Fruit fly (Drosophila melanogaster): Measurements from ENCODE around the gene CG2931.

CG2931 gene

dm6 chr3R:5594878-5595277, 26.5 kb upstream of the CG2931 start:
- TF ChIP-seq Sin3A (optimal IDR thresholded peaks at IDR 0.05), result no peak
- no peak for TF ChIP-seq psq (optimal IDR thresholded peaks at IDR 0.05)
- no peak for TF ChIP-seq insv (optimal IDR thresholded peaks at IDR 0.05)
- TF ChIP-seq ttk (optimal IDR thresholded peaks at IDR 0.05), result no peak
- no peak for TF ChIP-seq h (optimal IDR thresholded peaks at IDR 0.05)
- TF ChIP-seq Myc (optimal IDR thresholded peaks at IDR 0.05), result no peak

DNA sequence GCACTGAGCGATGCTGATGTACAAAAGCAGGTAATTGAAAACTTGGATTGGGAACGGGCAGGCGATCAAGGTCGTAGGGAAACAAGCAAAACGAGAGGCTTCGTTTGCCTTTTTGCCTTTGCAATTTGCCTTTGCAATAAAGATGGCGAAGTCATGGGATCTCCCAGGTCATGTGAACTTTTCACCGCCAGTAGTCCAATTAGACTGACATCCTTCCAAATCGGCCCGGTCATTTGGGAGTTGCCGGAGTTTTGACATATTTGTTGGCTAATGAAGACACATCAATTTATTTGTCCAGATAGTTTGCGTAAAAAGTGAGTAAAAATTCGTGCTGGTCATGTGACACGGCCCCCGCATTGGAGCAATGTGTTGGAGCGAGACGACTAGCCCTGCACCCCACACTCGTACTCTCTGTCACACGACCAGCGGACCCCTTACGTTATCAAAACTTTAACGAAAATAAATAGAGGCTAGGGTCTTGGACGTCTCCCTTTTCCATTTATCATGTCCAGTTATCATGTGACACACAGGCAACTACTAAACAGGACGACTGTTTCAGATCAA, 23.7 kb upstream of the CG2931 start:
- no peak for TF ChIP-seq insv (optimal IDR thresholded peaks at IDR 0.05)
- no peak for TF ChIP-seq ttk (optimal IDR thresholded peaks at IDR 0.05)
- no peak for TF ChIP-seq Myc (optimal IDR thresholded peaks at IDR 0.05)
- no peak for TF ChIP-seq h (optimal IDR thresholded peaks at IDR 0.05)
- no peak for TF ChIP-seq Sin3A (optimal IDR thresholded peaks at IDR 0.05)
- no peak for TF ChIP-seq psq (optimal IDR thresholded peaks at IDR 0.05)

DNA sequence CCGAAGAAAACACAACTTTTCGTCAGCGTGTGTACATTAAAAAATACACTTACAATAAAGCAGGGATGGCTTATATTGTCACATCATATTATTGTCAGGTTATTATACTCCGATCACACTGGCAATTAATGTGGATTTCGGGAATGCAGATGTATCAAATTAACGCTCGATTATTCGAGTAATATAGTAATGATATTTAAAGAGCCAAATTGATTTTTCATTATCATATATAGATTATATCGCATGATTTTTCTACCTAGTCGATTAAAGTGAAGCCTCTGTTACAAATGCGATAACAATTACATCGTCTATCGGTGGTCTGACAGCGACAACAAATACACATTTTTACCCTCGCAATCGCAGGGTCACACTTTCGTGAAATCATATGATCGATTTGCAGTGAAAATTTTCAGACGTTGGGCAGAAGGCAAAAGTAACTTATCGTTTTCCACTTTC, 23.0 kb upstream of the CG2931 start, which contains the start of the genes noi and Vha26:
noi (minus strand) TSS at position 62 of the 456 bp plus-strand sequence.
Vha26 (plus strand) TSS at position 366 of the 456 bp plus-strand sequence.
- TF ChIP-seq Myc (optimal IDR thresholded peaks at IDR 0.05), result no peak
- TF ChIP-seq ttk (optimal IDR thresholded peaks at IDR 0.05), result no peak
- no peak for TF ChIP-seq Sin3A (optimal IDR thresholded peaks at IDR 0.05)

DNA sequence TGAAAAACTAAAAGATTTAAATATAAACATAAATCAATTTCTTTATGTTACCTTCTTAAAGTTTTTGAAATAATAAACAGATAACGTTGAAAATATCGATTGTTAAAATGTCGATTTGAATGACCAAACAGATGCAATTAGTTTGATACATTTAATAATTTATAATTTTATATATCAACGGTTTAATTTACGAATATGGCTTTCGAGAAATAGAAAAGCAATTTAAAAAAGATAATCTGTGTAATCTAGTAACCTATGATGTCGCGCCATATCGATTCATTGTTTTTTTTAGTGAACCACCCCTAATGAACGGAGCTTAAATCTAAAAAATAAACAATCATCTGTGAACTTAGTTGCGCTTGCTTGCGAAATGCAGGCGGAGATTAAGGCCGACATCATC, 20.2 kb upstream of the CG2931 start, which contains the start of gene PolZ2:
PolZ2 (plus strand) TSS at position 301 of the 400 bp plus-strand sequence.
- TF ChIP-seq psq (optimal IDR thresholded peaks at IDR 0.05) (no peak), Myc (optimal IDR thresholded peaks at IDR 0.05) (no peak), ttk (optimal IDR thresholded peaks at IDR 0.05) (no peak), insv (optimal IDR thresholded peaks at IDR 0.05) (no peak), Sin3A (optimal IDR thresholded peaks at IDR 0.05) (no peak), h (optimal IDR thresholded peaks at IDR 0.05) (no peak)

- TF ChIP-seq ttk (optimal IDR thresholded peaks at IDR 0.05), result no peak
- no peak for TF ChIP-seq Sin3A (optimal IDR thresholded peaks at IDR 0.05)
- no peak for TF ChIP-seq psq (optimal IDR thresholded peaks at IDR 0.05)
- no peak for TF ChIP-seq h (optimal IDR thresholded peaks at IDR 0.05)
- TF ChIP-seq Myc (optimal IDR thresholded peaks at IDR 0.05), result no peak
- no peak for TF ChIP-seq insv (optimal IDR thresholded peaks at IDR 0.05)
Measured at dm6 chr3R:5587863-5588519, 19.6 kb upstream of the CG2931 start, which contains the start of gene CG2926. CG2926 (minus strand) TSS chr3R:5588380.

- TF ChIP-seq Myc (optimal IDR thresholded peaks at IDR 0.05), result no peak
- no peak for TF ChIP-seq ttk (optimal IDR thresholded peaks at IDR 0.05)
- no peak for TF ChIP-seq insv (optimal IDR thresholded peaks at IDR 0.05)
- no peak for TF ChIP-seq Sin3A (optimal IDR thresholded peaks at IDR 0.05)
- no peak for TF ChIP-seq psq (optimal IDR thresholded peaks at IDR 0.05)
- TF ChIP-seq h (optimal IDR thresholded peaks at IDR 0.05), result no peak
Measured at dm6 chr3R:5573883-5574282, 5.5 kb upstream of the CG2931 start.

dm6 chr3R:5572900-5573665, 4.7 kb upstream of the CG2931 start:
- TF ChIP-seq h (optimal IDR thresholded peaks at IDR 0.05) (no peak), psq (optimal IDR thresholded peaks at IDR 0.05) (no peak), insv (optimal IDR thresholded peaks at IDR 0.05) (no peak), Sin3A (optimal IDR thresholded peaks at IDR 0.05) (no peak), ttk (optimal IDR thresholded peaks at IDR 0.05) (no peak), Myc (optimal IDR thresholded peaks at IDR 0.05) (no peak)

dm6 chr3R:5571756-5572155, 3.3 kb upstream of the CG2931 start:
- TF ChIP-seq Sin3A (optimal IDR thresholded peaks at IDR 0.05) (no peak), ttk (optimal IDR thresholded peaks at IDR 0.05) (no peak), insv (optimal IDR thresholded peaks at IDR 0.05) (no peak), h (optimal IDR thresholded peaks at IDR 0.05) (no peak), Myc (optimal IDR thresholded peaks at IDR 0.05) (no peak), psq (optimal IDR thresholded peaks at IDR 0.05) (no peak)

DNA sequence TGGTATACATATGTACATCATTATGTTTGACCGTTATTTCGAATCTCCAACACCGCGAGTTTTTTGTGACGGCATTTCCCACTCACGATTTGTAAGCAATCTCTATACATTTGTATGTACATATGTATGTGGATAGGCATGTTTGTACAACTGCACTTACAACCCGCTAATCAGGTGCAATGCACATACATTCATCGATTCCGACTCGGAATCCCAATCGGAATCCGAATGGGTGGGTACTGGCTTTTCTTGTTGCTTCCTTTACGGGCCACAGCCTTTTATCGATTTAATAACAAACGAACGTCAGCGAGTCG, 3.0 kb upstream of the CG2931 start:
- TF ChIP-seq Sin3A (optimal IDR thresholded peaks at IDR 0.05), result no peak
- no peak for TF ChIP-seq Myc (optimal IDR thresholded peaks at IDR 0.05)
- no peak for TF ChIP-seq ttk (optimal IDR thresholded peaks at IDR 0.05)
- TF ChIP-seq psq (optimal IDR thresholded peaks at IDR 0.05), result no peak
- TF ChIP-seq h (optimal IDR thresholded peaks at IDR 0.05), result no peak
- TF ChIP-seq insv (optimal IDR thresholded peaks at IDR 0.05), result no peak

DNA sequence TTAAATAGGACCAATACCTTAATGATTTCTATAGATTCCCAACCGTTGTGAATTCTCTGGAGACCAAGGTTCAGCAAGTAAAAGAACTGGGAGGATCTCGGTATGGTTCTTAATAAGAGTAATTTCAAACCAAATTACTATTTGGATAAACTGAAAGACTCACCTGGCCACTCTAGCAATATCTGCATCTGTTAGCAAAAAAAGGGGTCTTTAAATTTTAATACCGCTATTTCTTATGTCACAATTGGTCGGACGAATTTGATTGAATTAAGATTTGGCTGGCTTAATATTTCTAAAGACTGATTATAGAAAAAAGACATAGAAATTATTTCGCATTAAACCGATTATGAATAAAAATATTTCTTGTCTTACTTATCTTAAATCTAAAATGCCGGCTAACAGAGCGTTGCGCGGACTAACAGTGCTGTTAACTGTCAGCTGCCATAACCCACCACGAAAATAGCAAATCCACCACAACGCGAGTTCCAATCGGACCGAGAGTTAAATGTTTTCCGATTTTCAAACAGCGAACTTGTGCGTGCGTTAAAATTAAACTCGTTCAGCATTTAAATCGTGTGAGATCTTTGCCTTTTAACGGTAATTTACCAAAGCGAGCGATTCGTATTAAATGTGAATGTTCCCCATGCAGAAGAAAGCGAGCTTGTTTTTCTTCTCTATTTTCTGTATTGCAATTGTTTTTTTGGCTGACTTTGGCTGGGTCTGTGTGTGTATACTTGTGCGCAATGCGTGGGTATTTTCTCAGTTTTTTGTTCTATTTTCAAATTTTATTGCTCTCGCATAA, 2.4 kb upstream of the CG2931 start, which contains the start of gene CRMP:
CRMP (plus strand) TSS at position 474 of the 802 bp plus-strand sequence.
- TF ChIP-seq Sin3A (optimal IDR thresholded peaks at IDR 0.05) (no peak), h (optimal IDR thresholded peaks at IDR 0.05) (no peak), insv (optimal IDR thresholded peaks at IDR 0.05) (no peak), Myc (optimal IDR thresholded peaks at IDR 0.05) (no peak), ttk (optimal IDR thresholded peaks at IDR 0.05) (no peak), psq (optimal IDR thresholded peaks at IDR 0.05) (no peak)

- TF ChIP-seq psq (optimal IDR thresholded peaks at IDR 0.05) (no peak), Myc (optimal IDR thresholded peaks at IDR 0.05) (no peak), Sin3A (optimal IDR thresholded peaks at IDR 0.05) (no peak), insv (optimal IDR thresholded peaks at IDR 0.05) (no peak), ttk (optimal IDR thresholded peaks at IDR 0.05) (no peak), h (optimal IDR thresholded peaks at IDR 0.05) (no peak)
Measured at dm6 chr3R:5565623-5566022, 2.8 kb downstream of the CG2931 start.

Data from Kc167 (cell line).